Fruit fly (Drosophila melanogaster) whole organism, prepupa: ENCODE measurements around the gene CG33341.

Source experiments
- CG10631 ChIP-seq: fragments of 200-800 bp; sonication (Bioruptor generic); optimal IDR thresholded peaks from 2 replicates; lab custom pipeline; 2016; ENCODE audit warnings: missing biosample characterization, missing genetic modification characterization
- CG11294 ChIP-seq: fragments of 200-800 bp; sonication (Bioruptor generic); IDR thresholded peaks from 2 replicates; pipeline ENCODE4 v1.3.6; 2022; ENCODE audit warnings: missing biosample characterization, missing genetic modification characterization
- CG15336 ChIP-seq: fragments of 200-800 bp; sonication (Bioruptor generic); IDR thresholded peaks from 2 replicates; pipeline ENCODE4 v1.3.6; 2022; ENCODE audit warnings: missing biosample characterization, missing genetic modification characterization
- CG1621 ChIP-seq: fragments of 200-800 bp; sonication (Bioruptor generic); optimal IDR thresholded peaks from 3 replicates; lab custom pipeline; 2018; ENCODE audit warnings: missing biosample characterization, mild to moderate bottlenecking, missing genetic modification characterization
- CG3032 ChIP-seq: fragments of 200-800 bp; optimal IDR thresholded peaks from 2 replicates; lab custom pipeline; 2019; ENCODE audit warnings: missing biosample characterization, mild to moderate bottlenecking, missing genetic modification characterization, moderate library complexity
- CG32006 ChIP-seq: fragments of 200-800 bp; sonication (Bioruptor generic); optimal IDR thresholded peaks from 3 replicates; lab custom pipeline; 2017; ENCODE audit warnings: missing biosample characterization, mild to moderate bottlenecking, missing genetic modification characterization
- CG34406 ChIP-seq: fragments of 200-800 bp; sonication (Bioruptor generic); optimal IDR thresholded peaks from 3 replicates; lab custom pipeline; 2016; ENCODE audit warnings: missing biosample characterization, missing genetic modification characterization
- CG6163 ChIP-seq: fragments of 200-800 bp; sonication (Bioruptor generic); IDR thresholded peaks from 3 replicates; pipeline ENCODE4 v1.3.6; 2022; ENCODE audit warnings: missing biosample characterization, missing genetic modification characterization
- CG6854 ChIP-seq: fragments of 200-800 bp; sonication (Bioruptor generic); optimal IDR thresholded peaks from 2 replicates; lab custom pipeline; 2017; ENCODE audit warnings: missing biosample characterization, mild to moderate bottlenecking, missing genetic modification characterization
- CG8319 ChIP-seq: fragments of 200-800 bp; sonication (Bioruptor generic); optimal IDR thresholded peaks from 3 replicates; lab custom pipeline; 2016; ENCODE audit warnings: missing biosample characterization, missing genetic modification characterization
- Eip78C ChIP-seq: fragments of 200-800 bp; sonication (Bioruptor generic); peaks from one replicate; lab custom pipeline; 2016; ENCODE audit warnings: missing biosample characterization, missing genetic modification characterization
- Ets96B ChIP-seq: fragments of 200-800 bp; optimal IDR thresholded peaks from 2 replicates; lab custom pipeline; 2019; ENCODE audit warnings: missing biosample characterization, mild to moderate bottlenecking, missing genetic modification characterization, moderate library complexity
- Gug ChIP-seq: fragments of 200-800 bp; sonication (Bioruptor generic); IDR thresholded peaks from 2 replicates; pipeline ENCODE4 v1.3.6; 2022; ENCODE audit warnings: missing biosample characterization, missing genetic modification characterization
- Hr38 ChIP-seq: sonication (Bioruptor generic); optimal IDR thresholded peaks from 2 replicates; lab custom pipeline; 2016; ENCODE audit warnings: missing biosample characterization, missing genetic modification characterization
- Met ChIP-seq: fragments of 200-800 bp; sonication (Bioruptor generic); optimal IDR thresholded peaks from 3 replicates; lab custom pipeline; 2016; ENCODE audit warnings: missing biosample characterization, missing genetic modification characterization
- Sox102F ChIP-seq: fragments of 200-800 bp; sonication (Bioruptor generic); optimal IDR thresholded peaks from 2 replicates; lab custom pipeline; 2016; ENCODE audit warnings: missing biosample characterization, mild to moderate bottlenecking, missing genetic modification characterization
- Sox14 ChIP-seq: fragments of 200-800 bp; sonication (Bioruptor generic); optimal IDR thresholded peaks from 3 replicates; lab custom pipeline; 2016; ENCODE audit warnings: missing biosample characterization, missing genetic modification characterization
- acj6 ChIP-seq: fragments of 200-800 bp; sonication (Bioruptor generic); optimal IDR thresholded peaks from 3 replicates; lab custom pipeline; 2016; ENCODE audit warnings: missing biosample characterization, missing genetic modification characterization
- cyc ChIP-seq: fragments of 200-800 bp; sonication (Bioruptor generic); optimal IDR thresholded peaks from 3 replicates; lab custom pipeline; 2016; ENCODE audit warnings: missing biosample characterization, missing genetic modification characterization
- dac ChIP-seq: fragments of 200-800 bp; sonication (Bioruptor generic); optimal IDR thresholded peaks from 2 replicates; lab custom pipeline; 2017; ENCODE audit warnings: missing biosample characterization, mild to moderate bottlenecking, missing genetic modification characterization
- dsx ChIP-seq: fragments of 200-800 bp; optimal IDR thresholded peaks from 3 replicates; lab custom pipeline; 2019; ENCODE audit warnings: missing biosample characterization, mild to moderate bottlenecking, missing genetic modification characterization, moderate library complexity; ENCODE audit not compliant: poor library complexity, severe bottlenecking
- eg ChIP-seq: fragments of 200-800 bp; sonication (Bioruptor generic); IDR thresholded peaks from 3 replicates; pipeline ENCODE4 v1.3.6; 2022; ENCODE audit warnings: missing biosample characterization, missing genetic modification characterization
- fd59A ChIP-seq: fragments of 200-800 bp; sonication (Bioruptor generic); optimal IDR thresholded peaks from 2 replicates; lab custom pipeline; 2017; ENCODE audit warnings: missing biosample characterization, mild to moderate bottlenecking, missing genetic modification characterization, missing genetic modification reagents
- fkh ChIP-seq: fragments of 200-800 bp; sonication (Bioruptor generic); optimal IDR thresholded peaks from 3 replicates; lab custom pipeline; 2017; ENCODE audit warnings: missing biosample characterization, mild to moderate bottlenecking, missing genetic modification characterization, moderate library complexity
- pdm3 ChIP-seq: fragments of 200-800 bp; sonication (Bioruptor generic); optimal IDR thresholded peaks from 3 replicates; lab custom pipeline; 2016; ENCODE audit warnings: missing biosample characterization, missing genetic modification characterization
- spab ChIP-seq: fragments of 200-800 bp; sonication (Bioruptor generic); optimal IDR thresholded peaks from 2 replicates; lab custom pipeline; 2017; ENCODE audit warnings: missing biosample characterization, mild to moderate bottlenecking, missing genetic modification characterization, missing genetic modification reagents
- ss ChIP-seq, 2 experiments: fragments of 200-800 bp; sonication (Bioruptor generic); optimal IDR thresholded peaks; 2 replicates in 1 of 2; 3 replicates in 1 of 2; lab custom pipeline; 2017 to 2018; ENCODE audit warnings: mild to moderate bottlenecking in 2 of 2, missing biosample characterization in 2 of 2, missing genetic modification characterization in 2 of 2, moderate library complexity in 1 of 2
- svp ChIP-seq: fragments of 200-800 bp; sonication (Bioruptor generic); peaks from one replicate; lab custom pipeline; 2016; ENCODE audit warnings: missing biosample characterization, missing genetic modification characterization
- topi ChIP-seq: fragments of 200-800 bp; sonication (Bioruptor generic); optimal IDR thresholded peaks from 3 replicates; lab custom pipeline; 2016; ENCODE audit warnings: missing biosample characterization, missing genetic modification characterization
- vri ChIP-seq: fragments of 200-800 bp; sonication (Bioruptor generic); optimal IDR thresholded peaks from 3 replicates; lab custom pipeline; 2016; ENCODE audit warnings: missing biosample characterization, mild to moderate bottlenecking, missing genetic modification characterization

CG33341 gene

DNA sequence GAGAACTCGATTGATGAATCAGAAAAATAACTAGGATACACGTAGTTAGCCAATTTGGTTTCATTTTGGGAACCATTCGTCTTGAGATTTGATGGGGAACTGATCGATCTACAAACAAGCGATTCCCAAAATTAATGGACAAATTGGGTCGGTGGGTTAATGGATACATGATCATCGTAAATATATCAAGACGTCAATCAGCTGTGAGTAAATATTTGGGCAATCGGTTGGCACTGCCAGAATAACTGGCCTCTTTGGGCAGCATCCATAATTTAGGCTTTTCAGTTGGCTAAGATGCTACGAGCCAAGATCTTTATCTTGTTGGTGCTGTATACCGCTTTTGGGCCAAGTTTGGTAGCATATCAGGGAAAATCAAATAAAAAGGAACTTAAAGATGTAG, at the start of gene CG33341, which contains the start of gene CG42812:
CG33341 (plus strand) TSS at position 295 of the 400 bp plus-strand sequence.
CG42812 (minus strand) TSS at position 101 of the 400 bp plus-strand sequence.
- TF ChIP-seq Eip78C: no peak
- TF ChIP-seq svp (GFP tag; lab: Kevin White, UChicago): peak; percentile 20
- TF ChIP-seq CG1621: no peak

DNA sequence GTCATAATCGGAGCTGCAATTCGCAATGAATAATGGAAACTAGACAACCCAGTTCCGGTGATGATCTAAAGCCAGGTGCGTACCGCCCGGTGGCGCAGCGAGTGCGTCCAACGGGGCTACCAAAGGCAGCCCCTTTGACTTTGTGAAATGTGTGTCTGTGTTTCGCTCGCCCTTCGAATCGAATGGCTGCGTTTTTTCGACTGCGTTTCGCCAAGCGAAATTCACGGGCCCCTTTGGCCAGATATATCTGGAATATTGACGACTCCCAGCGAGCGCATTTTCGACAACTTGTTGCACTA, 49.1 kb upstream of the CG33341 start:
- TF ChIP-seq spab (GFP tag; lab: Kevin White, UChicago) (no peak), fkh (GFP tag; lab: Kevin White, UChicago) (no peak), Ets96B (tag; lab: Kevin White, UChicago) (no peak), fd59A (no peak), Met (GFP tag; lab: Kevin White, UChicago) (no peak), Sox14 (GFP tag; lab: Kevin White, UChicago) (no peak), dac (no peak)
- TF ChIP-seq, all 60 proteins: peak for 0

DNA sequence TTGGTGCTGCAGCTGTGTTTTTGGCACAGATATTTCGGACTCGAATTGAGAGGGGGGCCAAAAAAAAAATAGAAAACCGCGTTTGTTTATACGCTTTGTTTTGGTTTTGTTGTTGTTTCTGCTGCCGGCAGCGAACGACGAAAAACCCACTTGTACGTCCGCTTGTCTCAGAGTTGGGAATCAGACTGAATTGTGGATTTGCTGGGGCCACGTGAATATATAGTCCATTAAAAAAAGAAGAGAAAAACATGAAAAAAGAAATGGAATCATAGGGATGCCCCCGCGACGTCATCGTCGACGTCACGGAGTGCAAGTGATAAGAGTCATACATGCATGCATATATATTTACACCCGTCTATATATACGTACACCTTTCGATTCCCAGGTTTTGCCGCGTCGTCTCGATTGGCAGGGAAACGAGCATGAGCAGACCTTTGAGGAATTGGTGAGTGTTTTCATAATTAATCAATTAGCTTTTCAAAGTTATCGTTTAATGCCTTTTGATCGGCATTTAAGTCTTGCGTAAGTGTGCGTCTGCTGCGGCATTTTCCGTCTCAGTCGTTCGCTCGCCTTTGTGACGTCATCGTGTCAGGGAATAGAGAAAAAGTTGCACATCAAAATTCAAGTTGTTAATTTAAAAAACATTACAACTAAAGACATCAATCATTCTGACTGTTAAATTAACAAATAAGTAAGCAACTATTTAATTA, 48.4 kb upstream of the CG33341 start:
- peak; percentile 7 for TF ChIP-seq CG6854 (GFP tag; lab: Kevin White, UChicago)
- 0 out of 3 replicates have a peak, but pooled peaks have one; percentile 34 for TF ChIP-seq eg (GFP tag; lab: Robert Waterston, UW)
- TF ChIP-seq vri (GFP tag; lab: Kevin White, UChicago): peak; percentile 87
- TF ChIP-seq CG6163 (GFP tag; lab: Robert Waterston, UW): peak; percentile 31; the same call in 1 of the 3 replicates
- no peak for TF ChIP-seq CG32006 (GFP tag; lab: Kevin White, UChicago)
- TF ChIP-seq, all 60 proteins: peak for 4

DNA sequence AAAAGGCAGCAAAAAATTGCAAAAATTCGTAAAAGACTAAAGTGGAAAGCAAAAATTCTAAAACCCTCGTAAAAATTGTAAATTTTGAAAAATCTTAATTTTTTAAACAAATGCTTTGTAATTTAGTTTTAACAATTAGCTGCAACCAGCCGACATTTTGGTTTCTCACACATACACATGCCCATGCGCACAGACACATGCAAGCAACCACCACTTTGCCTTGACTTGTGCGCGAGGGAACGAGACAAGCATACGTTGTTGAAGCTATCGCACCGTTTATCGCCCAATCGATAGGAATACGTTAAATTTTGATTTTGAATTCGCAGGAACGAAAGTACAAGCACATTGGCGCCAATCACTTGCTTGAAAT, 47.8 kb upstream of the CG33341 start:
- TF ChIP-seq Gug (GFP tag; lab: Robert Waterston, UW): no peak
- TF ChIP-seq CG6163 (GFP tag; lab: Robert Waterston, UW): 0 out of 3 replicates have a peak, but pooled peaks have one; percentile 17
- no peak for TF ChIP-seq dac
- TF ChIP-seq dsx (GFP tag; lab: Kevin White, UChicago): no peak
- no peak for TF ChIP-seq pdm3
- TF ChIP-seq ss (GFP tag; optimal IDR thresholded peaks at IDR 0.05; lab: Kevin White, UChicago): no peak
- TF ChIP-seq CG15336: 0 out of 2 replicates have a peak, but pooled peaks have one; percentile 30

DNA sequence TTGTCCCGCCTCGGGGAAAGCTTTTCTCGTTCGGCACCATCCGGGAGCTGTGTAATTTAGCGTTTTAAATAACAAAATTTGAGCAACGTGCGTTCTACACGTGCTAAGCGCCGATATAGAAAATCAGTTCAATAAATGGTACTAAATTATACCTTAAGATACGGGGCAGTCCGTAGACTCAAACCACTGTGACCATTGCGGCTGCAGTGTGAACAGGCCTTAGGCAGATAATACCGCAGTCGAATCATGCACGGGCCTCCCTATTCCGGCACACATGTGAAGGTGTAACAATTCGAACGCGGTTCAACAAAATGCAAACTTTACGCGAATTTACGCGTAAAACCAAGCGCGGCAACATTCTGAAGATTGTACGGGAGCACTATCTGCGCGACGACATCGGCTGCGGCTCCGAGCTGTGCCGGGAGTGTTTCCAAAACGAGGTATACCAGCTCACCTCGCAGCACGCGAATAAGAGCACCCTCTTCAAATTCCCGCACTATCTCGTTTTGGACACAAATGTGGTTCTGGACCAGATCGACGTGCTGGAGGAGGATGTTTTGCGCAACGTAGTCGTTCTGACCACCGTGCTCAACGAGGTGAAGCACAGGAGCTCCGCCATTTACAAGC, 34.9 kb upstream of the CG33341 start, which contains the start of the genes Rrp5 and Dis3:
Rrp5 (minus strand) TSS at position 135 of the 627 bp plus-strand sequence.
Dis3 (plus strand) TSS at position 252 of the 627 bp plus-strand sequence.
- TF ChIP-seq cyc (no peak), CG11294 (GFP tag; lab: Robert Waterston, UW) (no peak), Ets96B (tag; lab: Kevin White, UChicago) (no peak), Gug (GFP tag; lab: Robert Waterston, UW) (no peak), acj6 (GFP tag; lab: Kevin White, UChicago) (no peak), CG1621 (peak; percentile 93), eg (GFP tag; lab: Robert Waterston, UW) (0 out of 3 replicates have a peak, but pooled peaks have one; percentile 12), dsx (GFP tag; lab: Kevin White, UChicago) (no peak), CG34406 (GFP tag; lab: Kevin White, UChicago) (no peak), CG6163 (GFP tag; lab: Robert Waterston, UW) (no peak; the same call in 2 of the 3 replicates), Eip78C (no peak)

DNA sequence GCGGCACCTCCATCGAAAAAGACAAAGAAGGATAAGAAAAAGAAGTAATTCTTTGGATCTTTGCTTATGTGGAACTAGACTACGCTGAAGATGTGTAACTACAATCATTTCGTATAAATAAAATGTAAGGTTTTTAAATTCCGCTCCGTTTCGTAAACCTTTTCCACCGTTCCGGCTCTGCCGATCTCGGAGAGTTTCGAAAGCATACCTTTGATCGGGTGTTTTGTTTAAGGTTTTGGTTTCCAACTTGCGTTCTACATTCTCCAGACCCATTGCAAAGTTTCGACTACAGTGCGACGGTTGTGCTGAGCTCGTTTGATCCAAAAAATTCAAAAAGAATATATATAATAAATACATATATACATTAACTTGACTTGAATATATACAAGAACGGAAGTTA, 31.5 kb upstream of the CG33341 start, which contains the start of gene CG6432:
CG6432 (plus strand) TSS at position 301 of the 400 bp plus-strand sequence.
- no peak for TF ChIP-seq topi (GFP tag; lab: Kevin White, UChicago)
- no peak for TF ChIP-seq Sox102F
- TF ChIP-seq CG10631 (GFP tag; lab: Kevin White, UChicago): no peak
- no peak for TF ChIP-seq CG32006 (GFP tag; lab: Kevin White, UChicago)
- TF ChIP-seq CG8319 (GFP tag; lab: Kevin White, UChicago): no peak
- no peak for TF ChIP-seq CG3032
- TF ChIP-seq pdm3: no peak
- TF ChIP-seq Gug (GFP tag; lab: Robert Waterston, UW): no peak
- TF ChIP-seq CG1621: no peak
- no peak for TF ChIP-seq spab (GFP tag; lab: Kevin White, UChicago)
- no peak for TF ChIP-seq Eip78C
- TF ChIP-seq Hr38 (GFP tag; lab: Kevin White, UChicago): no peak
- TF ChIP-seq Sox14 (GFP tag; lab: Kevin White, UChicago): no peak
- no peak for TF ChIP-seq acj6 (GFP tag; lab: Kevin White, UChicago)
- no peak for TF ChIP-seq svp (GFP tag; lab: Kevin White, UChicago)
- TF ChIP-seq, all 60 proteins: peak for 0
